Worm (Caenorhabditis elegans): ENCODE measurements around the gene F16G10.7.

DNA sequence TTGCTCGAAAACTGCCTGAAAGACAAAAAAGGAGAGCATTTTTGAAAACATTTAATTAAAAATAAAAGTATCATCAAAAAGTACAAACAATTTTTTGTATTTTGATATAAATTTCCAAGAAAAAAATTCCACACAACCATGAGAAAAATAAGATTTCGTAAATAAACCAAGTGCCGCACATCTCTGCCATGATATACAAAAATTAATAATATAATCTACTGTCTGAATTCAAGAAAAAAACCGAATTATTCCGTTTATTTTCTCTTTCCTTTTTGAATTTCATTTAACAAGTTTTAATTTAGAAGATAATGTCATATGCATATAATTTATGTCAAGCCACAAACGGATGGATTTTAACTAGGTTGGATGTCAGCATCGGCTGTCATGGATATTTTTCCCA is 41.8 kb upstream of the F16G10.7 start, which contains the start of gene F42G2.2:
- TF ChIP-seq tbx-11 (GFP tag; IDR thresholded peaks at IDR 0.05) (no peak), ama-1 (optimal IDR thresholded peaks at IDR 0.05) (no peak), aly-1 (tag; optimal IDR thresholded peaks at IDR 0.05) (no peak), flt-1 (GFP tag; IDR thresholded peaks at IDR 0.05) (no peak), scrt-1 (GFP tag; IDR thresholded peaks at IDR 0.05) (no peak), hmbx-1 (tag; optimal IDR thresholded peaks at IDR 0.05) (no peak), ceh-13 (GFP tag; optimal IDR thresholded peaks at IDR 0.05) (no peak), ceh-36 (tag; optimal IDR thresholded peaks at IDR 0.05) (no peak), pes-1 (GFP tag; IDR thresholded peaks at IDR 0.05) (no peak), tbx-37 (GFP tag; conservative IDR thresholded peaks at IDR 0.05) (no peak), sea-1 (GFP tag; conservative IDR thresholded peaks at IDR 0.05) (no peak)

All from whole organism, early embryonic.